Worm (Caenorhabditis elegans) whole organism, dauer: ENCODE data around the gene clec-260.
"Not testable (repeated sequence)": the region's sequence is repeated elsewhere in the genome, so short reads cannot be mapped to it uniquely, and the experiment has no call there.

Experiments used
- unc-62 ChIP-seq: sonication (generic microtip); optimal IDR thresholded peaks from 2 replicates; lab custom pipeline; 2017; ENCODE audit warnings: missing biosample characterization, missing genetic modification reagents, missing genetic modification characterization

Gene clec-260

ce11 chrV:19987684-19988083 is 1.6 kb upstream of the clec-260 start, which contains the start of gene sri-67:
Gene sri-67 (plus strand): TSS chrV:19987984.
- no peak for TF ChIP-seq unc-62

- TF ChIP-seq unc-62, result no peak
Observed at ce11 chrV:19986788-19987187, 675 bp upstream of the clec-260 start.

ce11 chrV:19981832-19982462 is 4.2 kb downstream of the clec-260 start, which contains the start of gene Y60A3A.24:
Gene Y60A3A.24 (minus strand): TSS chrV:19981882.
- TF ChIP-seq unc-62, result no peak

- TF ChIP-seq unc-62, result no peak
Observed at ce11 chrV:19978220-19978619, 7.9 kb downstream of the clec-260 start, which contains the start of gene srh-183. Gene srh-183 (minus strand): TSS chrV:19978320.

ce11 chrV:19972984-19973383 is 13.1 kb downstream of the clec-260 start, which contains the start of gene srh-173:
Gene srh-173 (plus strand): TSS chrV:19973284.
- TF ChIP-seq unc-62, result no peak

ce11 chrV:19965626-19966025 is 20.5 kb downstream of the clec-260 start, which contains the start of gene srh-171:
Gene srh-171 (plus strand): TSS chrV:19965700.
- TF ChIP-seq unc-62, result no peak

- TF ChIP-seq unc-62, result no peak
Observed at ce11 chrV:19961971-19962370, 24.1 kb downstream of the clec-260 start.

- no peak for TF ChIP-seq unc-62
Observed at ce11 chrV:19958744-19959143, 27.4 kb downstream of the clec-260 start, which contains the start of gene srh-172. Gene srh-172 (plus strand): TSS chrV:19959044.

ce11 chrV:19955171-19955570 is 30.9 kb downstream of the clec-260 start, which contains the start of gene abhd-3.1:
Gene abhd-3.1 (plus strand): TSS chrV:19955488.
- TF ChIP-seq unc-62, result no peak

ce11 chrV:19954491-19954890 is 31.6 kb downstream of the clec-260 start:
- TF ChIP-seq unc-62, result no peak

ce11 chrV:19949721-19950120 is 36.4 kb downstream of the clec-260 start, which contains the start of gene Y60A3A.8:
Gene Y60A3A.8 (plus strand): TSS chrV:19949978.
- not testable (repeated sequence) for TF ChIP-seq unc-62

ce11 chrV:19948993-19949392 is 37.1 kb downstream of the clec-260 start, which contains the start of gene tmed-4:
Gene tmed-4 (minus strand): TSS chrV:19949093.
- TF ChIP-seq unc-62, result not testable (repeated sequence)

- no peak for TF ChIP-seq unc-62
Observed at ce11 chrV:19946529-19946928, 39.6 kb downstream of the clec-260 start, which contains the start of gene dhs-24. Gene dhs-24 (minus strand): TSS chrV:19946629.

ce11 chrV:19936945-19937344 is 49.2 kb downstream of the clec-260 start:
- no peak for TF ChIP-seq unc-62

ce11 chrV:19934223-19934622 is 51.9 kb downstream of the clec-260 start, which contains the start of gene algn-7:
Gene algn-7 (minus strand): TSS chrV:19934323.
- no peak for TF ChIP-seq unc-62
